Worm (Caenorhabditis elegans) whole organism, young adult: ENCODE data around the gene atic-1.

Source experiments
- F52B5.7 ChIP-seq: sonication (generic microtip); optimal IDR thresholded peaks from 2 replicates; lab custom pipeline; 2016; ENCODE audit warnings: mild to moderate bottlenecking, missing genetic modification characterization, missing compliant biosample characterization
- F57C9.4 ChIP-seq: sonication (generic microtip); optimal IDR thresholded peaks from 2 replicates; lab custom pipeline; 2017; ENCODE audit warnings: mild to moderate bottlenecking, missing genetic modification characterization, missing compliant biosample characterization
- T26A5.8 ChIP-seq: sonication (generic microtip); optimal IDR thresholded peaks from 2 replicates; lab custom pipeline; 2016; ENCODE audit warnings: missing genetic modification characterization, missing compliant biosample characterization
- ama-1 ChIP-seq, 3 experiments: fragments of 150-350 bp in 1 of 3; sonication (generic microtip) in 2 of 3; optimal IDR thresholded peaks; 2 replicates each; lab custom pipeline; 2014 to 2018; ENCODE audit warnings: missing biosample characterization in 2 of 3, missing genetic modification characterization in 2 of 3, missing genetic modification reagents in 2 of 3
- bed-2 ChIP-seq: fragments of 200-800 bp; sonication (Bioruptor generic); IDR thresholded peaks from 2 replicates; pipeline ENCODE4 v1.3.6; 2022; ENCODE audit warnings: missing genetic modification reagents, missing genetic modification characterization, missing compliant biosample characterization
- ceh-91 ChIP-seq: fragments of 200-800 bp; sonication (Bioruptor generic); IDR thresholded peaks from 2 replicates; pipeline ENCODE4 v1.3.6; 2022; ENCODE audit warnings: missing genetic modification reagents, missing genetic modification characterization, missing compliant biosample characterization
- gei-17 ChIP-seq: fragments of 200-800 bp; sonication (Bioruptor generic); optimal IDR thresholded peaks from 2 replicates; lab custom pipeline; 2018; ENCODE audit warnings: mild to moderate bottlenecking, missing genetic modification characterization, missing compliant biosample characterization
- lsy-27 ChIP-seq: sonication (generic microtip); optimal IDR thresholded peaks from 2 replicates; lab custom pipeline; 2017; ENCODE audit warnings: missing genetic modification characterization, mild to moderate bottlenecking, missing compliant biosample characterization, antibody characterized with exemption, missing genotype, borderline replicate concordance; ENCODE audit not compliant: insufficient read depth
- madf-10 ChIP-seq: sonication (generic microtip); optimal IDR thresholded peaks from 2 replicates; lab custom pipeline; 2016; ENCODE audit warnings: mild to moderate bottlenecking, missing genetic modification characterization, missing compliant biosample characterization
- nfyb-1 ChIP-seq: fragments of 200-800 bp; sonication (Bioruptor generic); IDR thresholded peaks from 2 replicates; pipeline ENCODE4 v1.3.6; 2022; ENCODE audit warnings: missing genetic modification reagents, missing genetic modification characterization, missing compliant biosample characterization
- sdz-38 ChIP-seq: sonication (generic microtip); optimal IDR thresholded peaks from 2 replicates; lab custom pipeline; 2016; ENCODE audit warnings: missing genotype, missing genetic modification characterization, missing compliant biosample characterization
- snpc-4 ChIP-seq, 5 experiments: fragments of 150-350 bp in 1 of 5; sonication (generic microtip) in 4 of 5; optimal IDR thresholded peaks; 2 replicates each; lab custom pipeline; 2014 to 2018; ENCODE audit warnings: missing genetic modification characterization in 5 of 5, missing biosample characterization in 3 of 5, antibody characterized with exemption in 2 of 5, mild to moderate bottlenecking in 2 of 5, missing compliant biosample characterization in 2 of 5, missing genotype in 2 of 5, moderate library complexity in 2 of 5, missing genetic modification reagents in 1 of 5
- tbx-9 ChIP-seq: sonication (generic microtip); optimal IDR thresholded peaks from 2 replicates; lab custom pipeline; 2016; ENCODE audit warnings: borderline replicate concordance, missing genetic modification characterization, inconsistent platforms, missing compliant biosample characterization
- unc-62 ChIP-seq: fragments of 150-350 bp; optimal IDR thresholded peaks from 2 replicates; lab custom pipeline; 2014; ENCODE audit warnings: missing biosample characterization, missing genetic modification reagents, missing genetic modification characterization

DNA sequence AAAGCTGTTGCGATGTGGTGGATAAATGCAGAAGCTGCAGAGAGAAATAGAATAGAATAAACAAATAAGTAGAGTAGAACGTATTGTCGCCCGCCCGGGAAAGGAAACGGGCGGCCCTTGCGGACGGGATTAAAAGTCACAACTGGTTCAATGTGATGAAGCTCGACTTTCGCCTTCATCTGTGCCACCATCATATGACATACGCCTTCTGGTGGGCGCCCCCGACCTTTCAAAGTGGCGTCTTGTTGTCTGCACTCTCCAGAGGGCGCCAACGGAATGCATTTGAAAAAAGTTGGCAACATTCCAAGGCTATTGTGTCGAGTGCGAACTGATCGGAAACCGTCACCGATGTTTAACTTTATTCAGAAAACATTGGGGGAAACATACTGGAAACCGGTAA lies 61.4 kb downstream of the atic-1 start:
- no peak for TF ChIP-seq unc-62 (GFP tag; lab: Kevin White, UChicago)
- TF ChIP-seq F52B5.7: no peak
- TF ChIP-seq F57C9.4 (tag; lab: Kevin White, UChicago): no peak
- no peak for TF ChIP-seq sdz-38 (tag; lab: Kevin White, UChicago)
- TF ChIP-seq ama-1 (optimal IDR thresholded peaks at IDR 0.05; lab: Kevin White, UChicago): no peak
- no peak for TF ChIP-seq ama-1 (GFP tag; optimal IDR thresholded peaks at IDR 0.05; lab: Kevin White, UChicago)
- no peak for TF ChIP-seq snpc-4 (GFP tag; optimal IDR thresholded peaks at IDR 0.05; lab: Kevin White, UChicago)
- TF ChIP-seq snpc-4 (tag; optimal IDR thresholded peaks at IDR 0.05; lab: Kevin White, UChicago): no peak
- no peak for TF ChIP-seq T26A5.8 (tag; lab: Kevin White, UChicago)
- no peak for TF ChIP-seq nfyb-1
- TF ChIP-seq madf-10 (tag; lab: Kevin White, UChicago): no peak
- no peak for TF ChIP-seq lsy-27 (tag; lab: Kevin White, UChicago)
- no peak for TF ChIP-seq bed-2 (GFP tag; lab: Robert Waterston, UW)
- TF ChIP-seq gei-17 (GFP tag; lab: Kevin White, UChicago): no peak
- no peak for TF ChIP-seq ceh-91 (GFP tag; lab: Robert Waterston, UW)
- no peak for TF ChIP-seq tbx-9 (tag; lab: Kevin White, UChicago)
